Worm (Caenorhabditis elegans) whole organism, midembryonic: Measurements from ENCODE around the gene rgs-3.

Experiments used
- T22C8.4 ChIP-seq: fragments of 200-800 bp; sonication (Bioruptor generic); IDR thresholded peaks from 2 replicates; pipeline ENCODE4 v1.3.6; 2022; ENCODE audit warnings: missing genetic modification characterization, missing compliant biosample characterization
- cog-1 ChIP-seq: sonication (generic microtip); optimal IDR thresholded peaks from 2 replicates; lab custom pipeline; 2016; ENCODE audit warnings: missing genetic modification characterization, missing compliant biosample characterization
- flt-1 ChIP-seq: fragments of 200-800 bp; sonication (Bioruptor generic); IDR thresholded peaks from 2 replicates; pipeline ENCODE4 v1.3.6; 2022; ENCODE audit warnings: missing genetic modification characterization, missing compliant biosample characterization
- klf-2 ChIP-seq: fragments of 200-800 bp; sonication (Bioruptor generic); conservative IDR thresholded peaks from 2 replicates; pipeline ENCODE4 v1.3.6; 2022; ENCODE audit warnings: missing genetic modification reagents, missing genetic modification characterization, missing compliant biosample characterization
- tab-1 ChIP-seq: fragments of 200-800 bp; sonication (Bioruptor generic); IDR thresholded peaks from 2 replicates; pipeline ENCODE4 v1.3.6; 2022; ENCODE audit warnings: missing genetic modification characterization, missing compliant biosample characterization
- ztf-23 ChIP-seq: fragments of 200-800 bp; sonication (Bioruptor generic); IDR thresholded peaks from 2 replicates; pipeline ENCODE4 v1.3.6; 2022; ENCODE audit warnings: missing genetic modification reagents, missing genetic modification characterization, missing compliant biosample characterization
- ztf-29 ChIP-seq: fragments of 200-800 bp; sonication (Bioruptor generic); IDR thresholded peaks from 2 replicates; pipeline ENCODE4 v1.3.6; 2022; ENCODE audit warnings: missing genetic modification reagents, missing genetic modification characterization, missing compliant biosample characterization

DNA sequence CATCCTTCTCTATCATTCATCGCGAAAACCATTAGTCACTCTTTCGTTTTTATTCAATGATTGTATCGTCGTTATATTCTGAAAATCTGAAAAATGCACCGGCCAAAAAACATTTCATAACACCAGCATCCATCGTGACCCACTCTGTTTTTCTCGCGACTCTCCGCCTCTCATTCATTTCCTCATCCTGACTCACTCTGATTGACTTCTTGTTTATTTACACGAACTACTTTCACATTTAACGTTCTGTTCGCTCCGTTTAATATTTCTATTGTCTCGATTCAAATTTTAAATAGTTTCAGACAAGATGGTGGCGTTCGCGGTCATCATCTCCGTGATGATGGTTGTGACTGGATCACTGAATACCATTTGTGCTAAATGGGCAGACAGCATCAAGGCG lies 23.9 kb downstream of the rgs-3 start, which contains the start of gene C29H12.2:
- no peak for TF ChIP-seq T22C8.4 (GFP tag; lab: Robert Waterston, UW)
- no peak for TF ChIP-seq cog-1 (tag; lab: Kevin White, UChicago)
- TF ChIP-seq tab-1 (GFP tag; lab: Robert Waterston, UW): no peak
- no peak for TF ChIP-seq ztf-29
- TF ChIP-seq flt-1 (GFP tag; lab: Robert Waterston, UW): no peak
- no peak for TF ChIP-seq ztf-23 (GFP tag; lab: Robert Waterston, UW)
- no peak for TF ChIP-seq klf-2 (GFP tag; lab: Robert Waterston, UW)
